Worm (Caenorhabditis elegans) whole organism, L1 larva: Measurements from ENCODE around the gene K12H6.9.
"Not testable (repeated sequence)": the region's sequence is repeated elsewhere in the genome, so short reads cannot be mapped to it uniquely, and the experiment has no call there.

Experiments
- F16B12.6 ChIP-seq: fragments of 150-350 bp; optimal IDR thresholded peaks from 2 replicates; lab custom pipeline; 2014; ENCODE audit warnings: missing biosample characterization, missing genetic modification characterization
- Y116A8C.19 ChIP-seq: sonication (generic microtip); optimal IDR thresholded peaks from 2 replicates; lab custom pipeline; 2016; ENCODE audit warnings: missing compliant biosample characterization, missing genetic modification characterization, borderline replicate concordance
- alr-1 ChIP-seq: fragments of 200-800 bp; sonication (Bioruptor generic); optimal IDR thresholded peaks from 2 replicates; lab custom pipeline; 2018; ENCODE audit warnings: borderline replicate concordance, mild to moderate bottlenecking, missing genetic modification characterization, missing compliant biosample characterization
- blmp-1 ChIP-seq: fragments of 150-350 bp; optimal IDR thresholded peaks from 2 replicates; lab custom pipeline; 2014; ENCODE audit warnings: missing biosample characterization, missing genetic modification characterization
- ceh-63 ChIP-seq: fragments of 200-800 bp; sonication (Bioruptor generic); optimal IDR thresholded peaks from 2 replicates; lab custom pipeline; 2018; ENCODE audit warnings: mild to moderate bottlenecking, missing genetic modification characterization, missing compliant biosample characterization
- ceh-8 ChIP-seq: fragments of 200-800 bp; sonication (Bioruptor generic); optimal IDR thresholded peaks from 2 replicates; lab custom pipeline; 2018; ENCODE audit warnings: mild to moderate bottlenecking, missing genetic modification characterization, moderate library complexity, missing compliant biosample characterization
- ces-1 ChIP-seq: fragments of 150-350 bp; optimal IDR thresholded peaks from 2 replicates; lab custom pipeline; 2014; ENCODE audit warnings: missing biosample characterization, missing genetic modification reagents, missing genetic modification characterization
- dpl-1 ChIP-seq, 3 experiments: fragments of 150-350 bp in 2 of 3; sonication (generic microtip) in 1 of 3; optimal IDR thresholded peaks; 2 replicates each; lab custom pipeline; 2014 to 2017; ENCODE audit warnings: missing biosample characterization in 3 of 3, missing genetic modification characterization in 3 of 3, missing genetic modification reagents in 3 of 3
- efl-1 ChIP-seq, 4 experiments: fragments of 150-350 bp; optimal IDR thresholded peaks in 3 of 4; peaks in 1 of 4; 1 replicate in 1 of 4; 2 replicates in 3 of 4; lab custom pipeline; 2014; ENCODE audit warnings: missing biosample characterization in 2 of 4, missing genetic modification characterization in 2 of 4, missing genetic modification reagents in 2 of 4
- egl-13 ChIP-seq: sonication (generic microtip); optimal IDR thresholded peaks from 2 replicates; lab custom pipeline; 2016; ENCODE audit warnings: missing genotype, missing genetic modification reagents, missing genetic modification characterization, missing compliant biosample characterization
- elt-2 ChIP-seq: sonication (generic microtip); optimal IDR thresholded peaks from 2 replicates; lab custom pipeline; 2016; ENCODE audit warnings: missing genetic modification characterization, mild to moderate bottlenecking, inconsistent platforms, missing compliant biosample characterization, missing genetic modification reagents
- elt-3 ChIP-seq, 6 experiments: fragments of 150-350 bp in 1 of 6; sonication (generic microtip); optimal IDR thresholded peaks; 2 replicates each; lab custom pipeline; 2017 to 2018; ENCODE audit warnings: missing biosample characterization in 6 of 6, missing genetic modification characterization in 6 of 6, inconsistent platforms in 1 of 6
- hlh-4 ChIP-seq: sonication (generic microtip); optimal IDR thresholded peaks from 2 replicates; lab custom pipeline; 2016; ENCODE audit warnings: mild to moderate bottlenecking, missing genetic modification characterization, missing compliant biosample characterization
- jun-1 ChIP-seq: fragments of 150-350 bp; optimal IDR thresholded peaks from 2 replicates; lab custom pipeline; 2014; ENCODE audit warnings: missing biosample characterization, missing genetic modification reagents, missing genetic modification characterization
- lin-35 ChIP-seq, 2 experiments: fragments of 150-350 bp; optimal IDR thresholded peaks; 2 replicates each; lab custom pipeline; 2014; ENCODE audit warnings: missing biosample characterization in 2 of 2, missing genetic modification characterization in 2 of 2, missing genetic modification reagents in 2 of 2
- lin-39 ChIP-seq: fragments of 150-350 bp; optimal IDR thresholded peaks from 2 replicates; lab custom pipeline; 2014; ENCODE audit warnings: missing biosample characterization, missing genetic modification reagents, missing genetic modification characterization
- mep-1 ChIP-seq: fragments of 150-350 bp; optimal IDR thresholded peaks from 2 replicates; lab custom pipeline; 2014; ENCODE audit warnings: missing biosample characterization, missing genetic modification characterization
- nhr-11 ChIP-seq: fragments of 150-350 bp; optimal IDR thresholded peaks from 2 replicates; lab custom pipeline; 2014; ENCODE audit warnings: missing biosample characterization, missing genetic modification characterization
- nhr-19 ChIP-seq: fragments of 200-800 bp; sonication (Bioruptor generic); conservative IDR thresholded peaks from 2 replicates; pipeline ENCODE4 v1.3.6; 2022; ENCODE audit warnings: missing genetic modification characterization, missing compliant biosample characterization
- nhr-20 ChIP-seq: sonication (generic microtip); optimal IDR thresholded peaks from 2 replicates; lab custom pipeline; 2016; ENCODE audit warnings: mild to moderate bottlenecking, missing genetic modification characterization, missing compliant biosample characterization
- nhr-237 ChIP-seq: fragments of 150-350 bp; optimal IDR thresholded peaks from 2 replicates; lab custom pipeline; 2014; ENCODE audit warnings: missing biosample characterization, missing genetic modification characterization
- nhr-85 ChIP-seq: sonication (generic microtip); peaks from one replicate; lab custom pipeline; 2016; ENCODE audit warnings: missing genetic modification characterization, inconsistent platforms, missing compliant biosample characterization
- nhr-90 ChIP-seq: sonication (generic microtip); optimal IDR thresholded peaks from 2 replicates; lab custom pipeline; 2016; ENCODE audit warnings: mild to moderate bottlenecking, missing genetic modification characterization, missing compliant biosample characterization; ENCODE audit not compliant: poor library complexity
- pax-3 ChIP-seq: fragments of 200-800 bp; sonication (Bioruptor generic); optimal IDR thresholded peaks from 2 replicates; lab custom pipeline; 2018; ENCODE audit warnings: mild to moderate bottlenecking, missing genetic modification characterization, moderate library complexity, missing compliant biosample characterization
- pqm-1 ChIP-seq: sonication (generic microtip); optimal IDR thresholded peaks from 3 replicates; lab custom pipeline; 2017; ENCODE audit warnings: missing biosample characterization, missing genetic modification characterization
- rnt-1 ChIP-seq: sonication (generic microtip); optimal IDR thresholded peaks from 2 replicates; lab custom pipeline; 2016; ENCODE audit warnings: mild to moderate bottlenecking, missing genetic modification characterization, moderate library complexity, missing compliant biosample characterization
- skn-1 ChIP-seq: fragments of 150-350 bp; optimal IDR thresholded peaks from 2 replicates; lab custom pipeline; 2014; ENCODE audit warnings: missing biosample characterization, missing genetic modification characterization
- snpc-4 ChIP-seq: fragments of 150-350 bp; optimal IDR thresholded peaks from 2 replicates; lab custom pipeline; 2014; ENCODE audit warnings: missing biosample characterization, missing genetic modification characterization
- sptf-1 ChIP-seq: fragments of 150-350 bp; optimal IDR thresholded peaks from 2 replicates; lab custom pipeline; 2014; ENCODE audit warnings: missing biosample characterization, missing genetic modification characterization
- unc-130 ChIP-seq: fragments of 150-350 bp; optimal IDR thresholded peaks from 2 replicates; lab custom pipeline; 2017; ENCODE audit warnings: missing biosample characterization, missing genetic modification characterization, inconsistent platforms
- unc-30 ChIP-seq: sonication (generic microtip); optimal IDR thresholded peaks from 2 replicates; lab custom pipeline; 2017; ENCODE audit warnings: missing biosample characterization, missing genetic modification characterization
- unc-98 ChIP-seq: fragments of 200-800 bp; sonication (Bioruptor generic); IDR thresholded peaks from 2 replicates; pipeline ENCODE4 v1.3.6; 2022; ENCODE audit warnings: missing genetic modification characterization, missing compliant biosample characterization
- vab-15 ChIP-seq: sonication (generic microtip); optimal IDR thresholded peaks from 2 replicates; lab custom pipeline; 2017; ENCODE audit warnings: missing genotype, mild to moderate bottlenecking, missing genetic modification characterization, missing compliant biosample characterization
- zag-1 ChIP-seq: fragments of 150-350 bp; optimal IDR thresholded peaks from 2 replicates; lab custom pipeline; 2014; ENCODE audit warnings: missing biosample characterization, missing genetic modification characterization

K12H6.9 gene

ce11 chrII:2832539-2832938 is 8.3 kb downstream of the K12H6.9 start:
- TF ChIP-seq rnt-1 (tag; lab: Kevin White, UChicago) (peak; percentile 13), Y116A8C.19 (tag; lab: Kevin White, UChicago) (no peak), nhr-85 (peak; percentile 27)

- TF ChIP-seq dpl-1 (GFP tag; optimal IDR thresholded peaks at IDR 0.05; lab: Kevin White, UChicago) (peak in 1 of 3 experiments; percentile 4), lin-35 (GFP tag; optimal IDR thresholded peaks at IDR 0.05; lab: Kevin White, UChicago) (peak in 1 of 2 experiments; percentile 44), ces-1 (no peak), efl-1 (optimal IDR thresholded peaks at IDR 0.05; lab: Kevin White, UChicago) (no peak), efl-1 (GFP tag; optimal IDR thresholded peaks at IDR 0.05 in 1 of 2; lab: Kevin White, UChicago) (peak in 1 of 2 experiments; percentile 77), unc-98 (GFP tag; lab: Robert Waterston, UW) (no peak), nhr-237 (tag; lab: Kevin White, UChicago) (no peak), egl-13 (tag; lab: Kevin White, UChicago) (no peak), nhr-20 (tag; lab: Kevin White, UChicago) (peak; percentile 20), nhr-19 (GFP tag; lab: Robert Waterston, UW) (no peak), elt-2 (peak; percentile 83), nhr-11 (no peak), elt-3 (tag; optimal IDR thresholded peaks at IDR 0.05; lab: Kevin White, UChicago) (peak in 1 of 6 experiments; percentile 53), unc-130 (tag; lab: Kevin White, UChicago) (no peak), skn-1 (tag; lab: Kevin White, UChicago) (no peak), blmp-1 (tag; lab: Kevin White, UChicago) (peak; percentile 0), hlh-4 (tag; lab: Kevin White, UChicago) (no peak)
Measured at ce11 chrII:2834105-2834504, 9.9 kb downstream of the K12H6.9 start.

- no peak for TF ChIP-seq mep-1
- no peak for TF ChIP-seq sptf-1
- TF ChIP-seq unc-30 (tag; lab: Kevin White, UChicago): no peak
- no peak for TF ChIP-seq pax-3 (tag; lab: Kevin White, UChicago)
Measured at ce11 chrII:2836853-2837252, 12.6 kb downstream of the K12H6.9 start, which contains the start of gene K12H6.7. TSS of gene K12H6.7 (minus strand) at chrII:2836953.

ce11 chrII:2839004-2839403 is 14.8 kb downstream of the K12H6.9 start, which contains the start of gene Y110A2AL.4:
TSS of gene Y110A2AL.4 (plus strand) at chrII:2839304.
- TF ChIP-seq ceh-63 (GFP tag; lab: Kevin White, UChicago); nhr-90; jun-1 (tag; lab: Kevin White, UChicago): not testable (repeated sequence)
- TF ChIP-seq, all 84 proteins: peak for 0; not testable (repeated sequence) for 84

- TF ChIP-seq mep-1 (no peak), lin-39 (no peak), pqm-1 (no peak), ces-1 (no peak), snpc-4 (no peak), ceh-8 (GFP tag; lab: Kevin White, UChicago) (no peak), alr-1 (tag; lab: Kevin White, UChicago) (no peak), F16B12.6 (tag; lab: Kevin White, UChicago) (no peak), zag-1 (no peak), vab-15 (tag; lab: Kevin White, UChicago) (no peak), pax-3 (tag; lab: Kevin White, UChicago) (no peak)
Measured at ce11 chrII:2841529-2841928, 17.3 kb downstream of the K12H6.9 start, which contains the start of gene Y110A2AL.6. TSS of gene Y110A2AL.6 (minus strand) at chrII:2841629.
